Fruit fly (Drosophila melanogaster) whole organism, embryonic: Measurements from ENCODE around the gene kay.
A peak's percentile ranks its signal among the peaks of the same experiment; 100 is the strongest.

Source experiments
- Atf-2 ChIP-seq: fragments of 200-800 bp; sonication (Bioruptor generic); optimal IDR thresholded peaks from 2 replicates; lab custom pipeline; 2016; ENCODE audit warnings: missing biosample characterization, missing genetic modification characterization
- Bteb2 ChIP-seq: fragments of 200-800 bp; sonication (Bioruptor generic); optimal IDR thresholded peaks from 2 replicates; lab custom pipeline; 2016; ENCODE audit warnings: missing biosample characterization, missing genetic modification characterization
- CG10147 ChIP-seq: fragments of 200-800 bp; sonication (Bioruptor generic); optimal IDR thresholded peaks from 2 replicates; lab custom pipeline; 2019; ENCODE audit warnings: missing biosample characterization, mild to moderate bottlenecking, missing genetic modification characterization, moderate library complexity
- CG10654 ChIP-seq: fragments of 200-800 bp; sonication (Bioruptor generic); optimal IDR thresholded peaks from 2 replicates; lab custom pipeline; 2016; ENCODE audit warnings: missing biosample characterization, missing genetic modification characterization
- CG11093 ChIP-seq: fragments of 200-800 bp; sonication (Bioruptor generic); IDR thresholded peaks from 3 replicates; pipeline ENCODE4 v1.3.6; 2022; ENCODE audit warnings: missing biosample characterization, missing genetic modification characterization
- CG14441 ChIP-seq: fragments of 200-800 bp; sonication (Bioruptor generic); IDR thresholded peaks from 2 replicates; pipeline ENCODE4 v1.3.6; 2022; ENCODE audit warnings: missing biosample characterization, missing genetic modification characterization
- CG15514 ChIP-seq: fragments of 200-800 bp; sonication (Bioruptor generic); optimal IDR thresholded peaks from 3 replicates; lab custom pipeline; 2017; ENCODE audit warnings: missing biosample characterization, missing genetic modification characterization, mild to moderate bottlenecking, moderate library complexity, missing genetic modification reagents
- CG17361 ChIP-seq: fragments of 200-800 bp; sonication (Bioruptor generic); IDR thresholded peaks from 3 replicates; pipeline ENCODE4 v1.3.6; 2022; ENCODE audit warnings: missing biosample characterization, missing genetic modification characterization
- CG17612 ChIP-seq: fragments of 200-800 bp; sonication (Bioruptor generic); IDR thresholded peaks from 2 replicates; pipeline ENCODE4 v1.3.6; 2022; ENCODE audit warnings: missing biosample characterization, missing genetic modification characterization
- CG34422 ChIP-seq: fragments of 200-800 bp; sonication (Bioruptor generic); IDR thresholded peaks from 3 replicates; pipeline ENCODE4 v1.3.6; 2022; ENCODE audit warnings: missing biosample characterization, missing genetic modification characterization
- CG43689 ChIP-seq: fragments of 200-800 bp; sonication (Bioruptor generic); IDR thresholded peaks from 2 replicates; pipeline ENCODE4 v1.3.6; 2022; ENCODE audit warnings: missing biosample characterization, missing genetic modification characterization
- CG4404 ChIP-seq: fragments of 200-800 bp; sonication (Bioruptor generic); IDR thresholded peaks from 2 replicates; pipeline ENCODE4 v1.3.6; 2022; ENCODE audit warnings: missing biosample characterization, missing genetic modification characterization
- CG6175 ChIP-seq: fragments of 200-800 bp; sonication (Bioruptor generic); IDR thresholded peaks from 3 replicates; pipeline ENCODE4 v1.3.6; 2022; ENCODE audit warnings: missing biosample characterization, missing genetic modification characterization
- CG8290 ChIP-seq, 3 experiments: fragments of 200-800 bp; sonication (Bioruptor generic); optimal IDR thresholded peaks; 2 replicates each; lab custom pipeline; 2016 to 2019; ENCODE audit warnings: missing biosample characterization in 3 of 3, missing genetic modification characterization in 3 of 3, mild to moderate bottlenecking in 2 of 3, moderate library complexity in 1 of 3
- CG8944 ChIP-seq: fragments of 200-800 bp; sonication (Bioruptor generic); optimal IDR thresholded peaks from 3 replicates; lab custom pipeline; 2016; ENCODE audit warnings: missing biosample characterization, missing genetic modification characterization
- Drgx ChIP-seq: fragments of 200-800 bp; sonication (Bioruptor generic); IDR thresholded peaks from 2 replicates; pipeline ENCODE4 v1.3.6; 2022; ENCODE audit warnings: missing biosample characterization, missing genetic modification characterization
- H15 ChIP-seq: fragments of 200-800 bp; sonication (Bioruptor generic); IDR thresholded peaks from 3 replicates; pipeline ENCODE4 v1.3.6; 2022; ENCODE audit warnings: missing biosample characterization, missing genetic modification characterization
- Lim3 ChIP-seq: fragments of 200-800 bp; sonication (Bioruptor generic); IDR thresholded peaks from 2 replicates; pipeline ENCODE4 v1.3.6; 2022; ENCODE audit warnings: missing biosample characterization, missing genetic modification characterization
- MESR4 ChIP-seq: fragments of 200-800 bp; sonication (Bioruptor generic); optimal IDR thresholded peaks from 2 replicates; lab custom pipeline; 2018; ENCODE audit warnings: missing biosample characterization, mild to moderate bottlenecking, missing genetic modification characterization, moderate library complexity
- Med ChIP-seq: fragments of 200-800 bp; sonication (Bioruptor generic); peaks from one replicate; lab custom pipeline; 2016; ENCODE audit warnings: missing biosample characterization, missing genetic modification characterization, mild to moderate bottlenecking, inconsistent platforms, moderate library complexity
- Poxn ChIP-seq: fragments of 200-800 bp; sonication (Bioruptor generic); IDR thresholded peaks from 2 replicates; pipeline ENCODE4 v1.3.6; 2022; ENCODE audit warnings: missing biosample characterization, missing genetic modification characterization
- Rx ChIP-seq: fragments of 200-800 bp; sonication (Bioruptor generic); IDR thresholded peaks from 2 replicates; pipeline ENCODE4 v1.3.6; 2022; ENCODE audit warnings: missing biosample characterization, missing genetic modification characterization
- Side ChIP-seq: fragments of 200-800 bp; sonication (Bioruptor generic); optimal IDR thresholded peaks from 2 replicates; lab custom pipeline; 2016; ENCODE audit warnings: missing biosample characterization, missing genetic modification characterization
- Sry-δ ChIP-seq: fragments of 200-800 bp; sonication (Bioruptor generic); optimal IDR thresholded peaks from 2 replicates; lab custom pipeline; 2016; ENCODE audit warnings: missing biosample characterization, missing genetic modification characterization
- Usf ChIP-seq: fragments of 200-800 bp; sonication (Bioruptor generic); optimal IDR thresholded peaks from 2 replicates; lab custom pipeline; 2017; ENCODE audit warnings: missing genotype, missing biosample characterization, missing genetic modification characterization
- ac ChIP-seq: fragments of 200-800 bp; sonication (Bioruptor generic); optimal IDR thresholded peaks from 3 replicates; lab custom pipeline; 2017; ENCODE audit warnings: missing biosample characterization, mild to moderate bottlenecking, missing genetic modification characterization
- ash1 ChIP-seq: fragments of 200-800 bp; sonication (Bioruptor generic); optimal IDR thresholded peaks from 2 replicates; lab custom pipeline; 2018; ENCODE audit warnings: missing biosample characterization, mild to moderate bottlenecking, missing genetic modification characterization
- corto ChIP-seq: fragments of 200-800 bp; sonication (Bioruptor generic); optimal IDR thresholded peaks from 2 replicates; lab custom pipeline; 2016; ENCODE audit warnings: missing biosample characterization, mild to moderate bottlenecking, missing genetic modification characterization, moderate library complexity
- crol ChIP-seq: fragments of 200-800 bp; sonication (Bioruptor generic); IDR thresholded peaks from 2 replicates; pipeline ENCODE4 v1.3.6; 2022; ENCODE audit warnings: missing biosample characterization, missing genetic modification characterization
- dysf ChIP-seq: fragments of 200-800 bp; sonication (Bioruptor generic); IDR thresholded peaks from 3 replicates; pipeline ENCODE4 v1.3.6; 2022; ENCODE audit warnings: missing biosample characterization, missing genetic modification characterization
- eyg ChIP-seq: fragments of 200-800 bp; sonication (Bioruptor generic); optimal IDR thresholded peaks from 3 replicates; lab custom pipeline; 2016; ENCODE audit warnings: missing biosample characterization, missing genetic modification characterization
- gro ChIP-seq: fragments of 200-800 bp; sonication (Bioruptor generic); optimal IDR thresholded peaks from 2 replicates; lab custom pipeline; 2016; ENCODE audit warnings: missing biosample characterization, missing genetic modification characterization
- hkb ChIP-seq, 2 experiments: fragments of 200-800 bp in 1 of 2; fragments of >200 bp in 1 of 2; sonication (Bioruptor generic) in 1 of 2; IDR thresholded peaks in 1 of 2; optimal IDR thresholded peaks in 1 of 2; 2 replicates each; pipeline versions ENCODE4 v1.3.6 to Lab custom; 2017 to 2022; ENCODE audit warnings: missing biosample characterization in 1 of 2, missing genetic modification characterization in 1 of 2
- jigr1 ChIP-seq: fragments of 200-800 bp; sonication (Bioruptor generic); IDR thresholded peaks from 3 replicates; pipeline ENCODE4 v1.3.6; 2022; ENCODE audit warnings: missing biosample characterization, missing genetic modification characterization
- mam ChIP-seq: fragments of 200-800 bp; sonication (Bioruptor generic); optimal IDR thresholded peaks from 3 replicates; lab custom pipeline; 2016; ENCODE audit warnings: missing biosample characterization, missing genetic modification characterization
- pfk ChIP-seq: fragments of 200-800 bp; sonication (Bioruptor generic); optimal IDR thresholded peaks from 2 replicates; lab custom pipeline; 2018; ENCODE audit warnings: missing biosample characterization, mild to moderate bottlenecking, missing genetic modification characterization, moderate library complexity
- phol ChIP-seq: fragments of 200-800 bp; sonication (Bioruptor generic); optimal IDR thresholded peaks from 3 replicates; lab custom pipeline; 2018; ENCODE audit warnings: missing biosample characterization, mild to moderate bottlenecking, missing genetic modification characterization, moderate library complexity
- prd ChIP-seq, 3 experiments: fragments of >200 bp in 2 of 3; fragments of 200-800 bp in 1 of 3; sonication (Bioruptor generic) in 1 of 3; optimal IDR thresholded peaks in 2 of 3; IDR thresholded peaks in 1 of 3; 2 replicates in 2 of 3; 3 replicates in 1 of 3; pipeline versions ENCODE4 v1.3.6 to Lab custom; 2017 to 2022; ENCODE audit warnings: missing biosample characterization in 1 of 3, missing genetic modification characterization in 1 of 3
- ranshi ChIP-seq: fragments of 200-800 bp; sonication (Bioruptor generic); IDR thresholded peaks from 2 replicates; pipeline ENCODE4 v1.3.6; 2022; ENCODE audit warnings: missing biosample characterization, missing genetic modification characterization
- repo ChIP-seq: fragments of 200-800 bp; sonication (Bioruptor generic); optimal IDR thresholded peaks from 2 replicates; lab custom pipeline; 2016; ENCODE audit warnings: missing biosample characterization, missing genetic modification characterization
- sob ChIP-seq: fragments of 200-800 bp; sonication (Bioruptor generic); IDR thresholded peaks from 2 replicates; pipeline ENCODE4 v1.3.6; 2022; ENCODE audit warnings: missing biosample characterization, missing genetic modification characterization
- ttk ChIP-seq: fragments of 200-800 bp; sonication (Bioruptor generic); IDR thresholded peaks from 2 replicates; pipeline ENCODE4 v2.1.2; 2022; ENCODE audit warnings: missing biosample characterization, missing genetic modification characterization
- vnd ChIP-seq: fragments of 200-800 bp; sonication (Bioruptor generic); IDR thresholded peaks from 3 replicates; pipeline ENCODE4 v1.3.6; 2022; ENCODE audit warnings: missing biosample characterization, missing genetic modification characterization; ENCODE audit not compliant: partially characterized antibody
- wek ChIP-seq: fragments of 200-800 bp; sonication (Bioruptor generic); optimal IDR thresholded peaks from 3 replicates; lab custom pipeline; 2018; ENCODE audit warnings: missing biosample characterization, mild to moderate bottlenecking, missing genetic modification characterization, moderate library complexity
- zen ChIP-seq: fragments of 200-800 bp; sonication (Bioruptor generic); optimal IDR thresholded peaks from 3 replicates; lab custom pipeline; 2018; ENCODE audit warnings: missing biosample characterization, mild to moderate bottlenecking, missing genetic modification characterization, moderate library complexity
- zen2 ChIP-seq: fragments of 200-800 bp; sonication (Bioruptor generic); IDR thresholded peaks from 3 replicates; pipeline ENCODE4 v1.3.6; 2022; ENCODE audit warnings: missing biosample characterization, missing genetic modification characterization; ENCODE audit not compliant: partially characterized antibody

Gene kay

dm6 chr3R:29785242-29785641 is 19.4 kb downstream of the kay start:
- TF ChIP-seq CG6175 (GFP tag; lab: Robert Waterston, UW) (no peak), CG4404 (GFP tag; lab: Robert Waterston, UW) (0 out of 2 replicates have a peak, but pooled peaks have one; percentile 10), Med (GFP tag; lab: Kevin White, UChicago) (peak; percentile 13), H15 (GFP tag; lab: Robert Waterston, UW) (0 out of 3 replicates have a peak, but pooled peaks have one; percentile 22)

- TF ChIP-seq CG10147 (GFP tag; lab: Kevin White, UChicago) (no peak), Bteb2 (GFP tag; lab: Kevin White, UChicago) (no peak), dysf (GFP tag; lab: Robert Waterston, UW) (no peak), Usf (GFP tag; lab: Kevin White, UChicago) (no peak), CG17361 (GFP tag; lab: Robert Waterston, UW) (no peak), CG43689 (GFP tag; lab: Robert Waterston, UW) (no peak), Drgx (GFP tag; lab: Robert Waterston, UW) (peak; percentile 54), Lim3 (GFP tag; lab: Robert Waterston, UW) (no peak), ash1 (no peak), ac (no peak), phol (tag; lab: Kevin White, UChicago) (peak; percentile 26), corto (GFP tag; lab: Kevin White, UChicago) (peak; percentile 46), eyg (GFP tag; lab: Kevin White, UChicago) (no peak), vnd (GFP tag; lab: Robert Waterston, UW) (no peak), MESR4 (no peak), zen2 (GFP tag; lab: Robert Waterston, UW) (no peak), CG34422 (no peak), mam (no peak), zen (tag; lab: Kevin White, UChicago) (no peak), Poxn (GFP tag; lab: Robert Waterston, UW) (no peak), hkb (optimal IDR thresholded peaks at IDR 0.05; lab: Kevin White, UChicago) (no peak), hkb (GFP tag; IDR thresholded peaks at IDR 0.05; lab: Robert Waterston, UW) (peak; percentile 41; the same call in 1 of the 2 replicates), prd (optimal IDR thresholded peaks at IDR 0.05; lab: Kevin White, UChicago) (no peak), prd (GFP tag; IDR thresholded peaks at IDR 0.05; lab: Robert Waterston, UW) (peak; percentile 49; the same call in 1 of the 3 replicates), wek (GFP tag; lab: Kevin White, UChicago) (no peak), crol (GFP tag; lab: Robert Waterston, UW) (peak; percentile 57), ttk (GFP tag; lab: Robert Waterston, UW) (0 out of 2 replicates have a peak, but pooled peaks have one; percentile 28), CG10654 (no peak), CG11093 (GFP tag; lab: Robert Waterston, UW) (no peak), pfk (GFP tag; lab: Kevin White, UChicago) (no peak), Atf-2 (GFP tag; lab: Kevin White, UChicago) (no peak), CG8290 (GFP tag; optimal IDR thresholded peaks at IDR 0.05; lab: Kevin White, UChicago) (no peak), CG8290 (tag; optimal IDR thresholded peaks at IDR 0.05; lab: Kevin White, UChicago) (no peak), Side (no peak), CG15514 (GFP tag; lab: Kevin White, UChicago) (no peak), gro (GFP tag; lab: Kevin White, UChicago) (no peak), CG17612 (GFP tag; lab: Robert Waterston, UW) (no peak), ranshi (no peak), Rx (GFP tag; lab: Robert Waterston, UW) (peak; percentile 40; the same call in 1 of the 2 replicates), CG14441 (GFP tag; lab: Robert Waterston, UW) (peak; percentile 56), repo (GFP tag; lab: Kevin White, UChicago) (no peak), sob (GFP tag; lab: Robert Waterston, UW) (no peak), Sry-δ (no peak), jigr1 (GFP tag; lab: Robert Waterston, UW) (0 out of 3 replicates have a peak, but pooled peaks have one; percentile 33), CG8944 (GFP tag; lab: Kevin White, UChicago) (no peak)
Measured at dm6 chr3R:29786016-29786996, 20.5 kb downstream of the kay start.
